Fruit fly (Drosophila melanogaster): Measurements from ENCODE around the gene CG34251.

Gene CG34251

dm6 chr3L:17657728-17658379 is 13.6 kb upstream of the CG34251 start (continued):
- TF ChIP-seq Lpt (GFP tag; optimal IDR thresholded peaks at IDR 0.05) (peak; percentile 72), CG6276 (GFP tag; optimal IDR thresholded peaks at IDR 0.05) (peak; percentile 89), CG8632 (GFP tag; optimal IDR thresholded peaks at IDR 0.05) (peak; percentile 83), eg (GFP tag; IDR thresholded peaks at IDR 0.05) (peak; percentile 81), CG3032 (tag; optimal IDR thresholded peaks at IDR 0.05) (peak; percentile 81), Hr38 (GFP tag; optimal IDR thresholded peaks at IDR 0.05) (no peak), Ets96B (tag; optimal IDR thresholded peaks at IDR 0.05) (peak; percentile 86), CG6808 (GFP tag; optimal IDR thresholded peaks at IDR 0.05) (peak; percentile 84), Sox15 (GFP tag; optimal IDR thresholded peaks at IDR 0.05) (peak; percentile 58), CG32006 (GFP tag; optimal IDR thresholded peaks at IDR 0.05) (peak; percentile 88), Met (GFP tag; optimal IDR thresholded peaks at IDR 0.05) (peak; percentile 78), CG10631 (GFP tag; optimal IDR thresholded peaks at IDR 0.05) (peak; percentile 68), Sox14 (GFP tag; optimal IDR thresholded peaks at IDR 0.05) (peak; percentile 86), ss (GFP tag; optimal IDR thresholded peaks at IDR 0.05) (peak; percentile 70 to 82), CG9139 (GFP tag; optimal IDR thresholded peaks at IDR 0.05) (peak; percentile 75), OdsH (GFP tag; optimal IDR thresholded peaks at IDR 0.05) (peak; percentile 84), achi (GFP tag; optimal IDR thresholded peaks at IDR 0.05) (peak; percentile 87), CG1621 (tag; optimal IDR thresholded peaks at IDR 0.05) (peak; percentile 84), net (GFP tag; optimal IDR thresholded peaks at IDR 0.05) (peak; percentile 88), CG10669 (GFP tag; optimal IDR thresholded peaks at IDR 0.05) (peak; percentile 83), CG34406 (GFP tag; optimal IDR thresholded peaks at IDR 0.05) (peak; percentile 77), Ets21C (GFP tag; optimal IDR thresholded peaks at IDR 0.05) (peak; percentile 38), topi (GFP tag; optimal IDR thresholded peaks at IDR 0.05) (peak; percentile 75), fd59A (GFP tag; optimal IDR thresholded peaks at IDR 0.05) (peak; percentile 82), CG6163 (GFP tag; IDR thresholded peaks at IDR 0.05) (peak; percentile 77; the same call in 2 of the 3 replicates), CG4318 (GFP tag; optimal IDR thresholded peaks at IDR 0.05) (peak; percentile 71), esn (GFP tag; optimal IDR thresholded peaks at IDR 0.05) (peak; percentile 69), Eip78C (GFP tag) (peak; percentile 95), Smox (GFP tag; optimal IDR thresholded peaks at IDR 0.05) (peak; percentile 64), Gug (GFP tag; IDR thresholded peaks at IDR 0.05) (peak; percentile 64), CG11294 (GFP tag; IDR thresholded peaks at IDR 0.05) (peak; percentile 66; the same call in 1 of the 2 replicates), CG6854 (GFP tag; optimal IDR thresholded peaks at IDR 0.05) (peak; percentile 35), Eip75B (GFP tag; optimal IDR thresholded peaks at IDR 0.05) (peak; percentile 82), CG3919 (GFP tag; optimal IDR thresholded peaks at IDR 0.05) (peak; percentile 80), CG16779 (tag; optimal IDR thresholded peaks at IDR 0.05) (peak; percentile 73), fkh (GFP tag; optimal IDR thresholded peaks at IDR 0.05) (no peak)

dm6 chr3L:17658423-17659267 is 12.8 kb upstream of the CG34251 start:
- TF ChIP-seq CG11294 (GFP tag; IDR thresholded peaks at IDR 0.05) (peak; percentile 80), esn (GFP tag; optimal IDR thresholded peaks at IDR 0.05) (peak; percentile 59), CG3032 (tag; optimal IDR thresholded peaks at IDR 0.05) (no peak), net (GFP tag; optimal IDR thresholded peaks at IDR 0.05) (peak; percentile 52), CG15336 (GFP tag; IDR thresholded peaks at IDR 0.05) (peak; percentile 82), CG10631 (GFP tag; optimal IDR thresholded peaks at IDR 0.05) (peak; percentile 44), Hr38 (GFP tag; optimal IDR thresholded peaks at IDR 0.05) (peak; percentile 28), salr (GFP tag; optimal IDR thresholded peaks at IDR 0.05) (peak in 1 of 2 experiments; percentile 45), CG16779 (tag; optimal IDR thresholded peaks at IDR 0.05) (no peak), CG6792 (GFP tag; optimal IDR thresholded peaks at IDR 0.05) (peak; percentile 24), CG6163 (GFP tag; IDR thresholded peaks at IDR 0.05) (peak; percentile 82), CG6854 (GFP tag; optimal IDR thresholded peaks at IDR 0.05) (no peak), topi (GFP tag; optimal IDR thresholded peaks at IDR 0.05) (peak; percentile 45), Sox102F (GFP tag; optimal IDR thresholded peaks at IDR 0.05) (peak; percentile 71), Eip93F (GFP tag; optimal IDR thresholded peaks at IDR 0.05) (no peak), CG10669 (GFP tag; optimal IDR thresholded peaks at IDR 0.05) (peak; percentile 36), fd59A (GFP tag; optimal IDR thresholded peaks at IDR 0.05) (no peak), svp (GFP tag) (peak; percentile 78), CG34406 (GFP tag; optimal IDR thresholded peaks at IDR 0.05) (peak; percentile 19), Eip78C (GFP tag) (peak; percentile 83), CG6808 (GFP tag; optimal IDR thresholded peaks at IDR 0.05) (no peak), Hr39 (GFP tag; optimal IDR thresholded peaks at IDR 0.05) (peak; percentile 85), CG6276 (GFP tag; optimal IDR thresholded peaks at IDR 0.05) (peak; percentile 30), CG4318 (GFP tag; optimal IDR thresholded peaks at IDR 0.05) (peak; percentile 47), CG9139 (GFP tag; optimal IDR thresholded peaks at IDR 0.05) (no peak), Smox (GFP tag; optimal IDR thresholded peaks at IDR 0.05) (peak; percentile 51), CG8119 (GFP tag; IDR thresholded peaks at IDR 0.05) (peak; percentile 61), pdm3 (GFP tag; optimal IDR thresholded peaks at IDR 0.05) (peak; percentile 62), achi (GFP tag; optimal IDR thresholded peaks at IDR 0.05) (peak; percentile 52)
